Worm (Caenorhabditis elegans) whole organism, young adult: ENCODE measurements around the gene Y43B11AL.1.
A peak's percentile ranks its signal among the peaks of the same experiment; 100 is the strongest.

Source experiments
- B0035.1 ChIP-seq: sonication (generic microtip); optimal IDR thresholded peaks from 2 replicates; lab custom pipeline; 2016; ENCODE audit warnings: missing genetic modification characterization, mild to moderate bottlenecking, missing compliant biosample characterization, missing genotype, missing genetic modification reagents
- C06A6.2 ChIP-seq: fragments of 200-800 bp; sonication (Bioruptor generic); conservative IDR thresholded peaks from 2 replicates; pipeline ENCODE4 v1.3.6; 2022; ENCODE audit warnings: missing genetic modification characterization, missing compliant biosample characterization
- C17E4.6 ChIP-seq: fragments of 200-800 bp; sonication (Bioruptor generic); IDR thresholded peaks from 2 replicates; pipeline ENCODE4 v1.3.6; 2022; ENCODE audit warnings: missing genetic modification reagents, missing genetic modification characterization, missing compliant biosample characterization
- D2030.7 ChIP-seq: fragments of 200-800 bp; sonication (Bioruptor generic); IDR thresholded peaks from 2 replicates; pipeline ENCODE4 v1.3.6; 2022; ENCODE audit warnings: missing genetic modification reagents, missing genetic modification characterization, missing compliant biosample characterization
- F10E7.11 ChIP-seq: sonication (generic microtip); optimal IDR thresholded peaks from 2 replicates; lab custom pipeline; 2017; ENCODE audit warnings: mild to moderate bottlenecking, missing genetic modification characterization, moderate library complexity, missing compliant biosample characterization
- F22D6.2 ChIP-seq: sonication (generic microtip); optimal IDR thresholded peaks from 2 replicates; lab custom pipeline; 2016; ENCODE audit warnings: mild to moderate bottlenecking, missing genetic modification characterization, missing compliant biosample characterization
- F39B2.1 ChIP-seq: fragments of 200-800 bp; sonication (Bioruptor generic); IDR thresholded peaks from 2 replicates; pipeline ENCODE4 v1.3.6; 2022; ENCODE audit warnings: missing genetic modification reagents, missing genetic modification characterization, missing compliant biosample characterization
- F55B11.4 ChIP-seq: sonication (generic microtip); optimal IDR thresholded peaks from 2 replicates; lab custom pipeline; 2016; ENCODE audit warnings: missing compliant biosample characterization, missing genetic modification characterization, borderline replicate concordance; ENCODE audit not compliant: insufficient read depth
- K12H6.12 ChIP-seq: fragments of 200-800 bp; sonication (Bioruptor generic); optimal IDR thresholded peaks from 2 replicates; lab custom pipeline; 2018; ENCODE audit warnings: mild to moderate bottlenecking, missing genetic modification characterization, missing compliant biosample characterization
- T26A5.8 ChIP-seq: sonication (generic microtip); optimal IDR thresholded peaks from 2 replicates; lab custom pipeline; 2016; ENCODE audit warnings: missing genetic modification characterization, missing compliant biosample characterization
- Y53G8AR.9 ChIP-seq: fragments of 200-800 bp; sonication (Bioruptor generic); conservative IDR thresholded peaks from 2 replicates; pipeline ENCODE4 v1.3.6; 2022; ENCODE audit warnings: missing genetic modification reagents, missing genetic modification characterization, missing compliant biosample characterization
- Y67H2A.10 ChIP-seq: fragments of 200-800 bp; sonication (Bioruptor generic); conservative IDR thresholded peaks from 2 replicates; pipeline ENCODE4 v1.3.6; 2022; ENCODE audit warnings: missing genetic modification reagents, missing genetic modification characterization, missing compliant biosample characterization
- Y79H2A.3 ChIP-seq: fragments of 200-800 bp; sonication (Bioruptor generic); conservative IDR thresholded peaks from 2 replicates; pipeline ENCODE4 v1.3.6; 2022; ENCODE audit warnings: missing genetic modification reagents, missing genetic modification characterization, missing compliant biosample characterization
- ZK185.1 ChIP-seq: sonication (generic microtip); optimal IDR thresholded peaks from 2 replicates; lab custom pipeline; 2016; ENCODE audit warnings: mild to moderate bottlenecking, missing genetic modification characterization, missing compliant biosample characterization; ENCODE audit not compliant: poor library complexity, severe bottlenecking
- akir-1 ChIP-seq: fragments of 200-800 bp; sonication (Bioruptor generic); optimal IDR thresholded peaks from 2 replicates; lab custom pipeline; 2018; ENCODE audit warnings: mild to moderate bottlenecking, missing genetic modification characterization, moderate library complexity, missing compliant biosample characterization
- aptf-2 ChIP-seq: fragments of 200-800 bp; sonication (Bioruptor generic); conservative IDR thresholded peaks from 2 replicates; pipeline ENCODE4 v1.3.6; 2022; ENCODE audit warnings: missing genetic modification reagents, missing genetic modification characterization, missing compliant biosample characterization
- athp-1 ChIP-seq: sonication (generic microtip); optimal IDR thresholded peaks from 2 replicates; lab custom pipeline; 2017; ENCODE audit warnings: mild to moderate bottlenecking, missing genetic modification characterization, missing compliant biosample characterization
- attf-5 ChIP-seq: fragments of 200-800 bp; sonication (Bioruptor generic); optimal IDR thresholded peaks from 2 replicates; lab custom pipeline; 2018; ENCODE audit warnings: mild to moderate bottlenecking, missing genetic modification characterization, missing compliant biosample characterization
- attf-6 ChIP-seq: fragments of 200-800 bp; sonication (Bioruptor generic); IDR thresholded peaks from 2 replicates; pipeline ENCODE4 v1.3.6; 2022; ENCODE audit warnings: missing genetic modification reagents, missing genetic modification characterization, missing compliant biosample characterization
- ccch-3 ChIP-seq: fragments of 200-800 bp; sonication (Bioruptor generic); optimal IDR thresholded peaks from 2 replicates; lab custom pipeline; 2018; ENCODE audit warnings: mild to moderate bottlenecking, missing genetic modification characterization, missing compliant biosample characterization
- cebp-1 ChIP-seq, 2 experiments: fragments of 200-800 bp in 1 of 2; sonication (Bioruptor generic) in 1 of 2; sonication (generic microtip) in 1 of 2; IDR thresholded peaks in 1 of 2; optimal IDR thresholded peaks in 1 of 2; 2 replicates each; pipeline versions ENCODE4 v1.3.6 to Lab custom; 2017 to 2022; ENCODE audit warnings: missing compliant biosample characterization in 2 of 2, missing genetic modification characterization in 2 of 2, mild to moderate bottlenecking in 1 of 2, missing genetic modification reagents in 1 of 2, moderate library complexity in 1 of 2
- ceh-100 ChIP-seq: fragments of 200-800 bp; sonication (Bioruptor generic); IDR thresholded peaks from 2 replicates; pipeline ENCODE4 v1.3.6; 2022; ENCODE audit warnings: missing genetic modification reagents, missing genetic modification characterization, missing compliant biosample characterization
- ceh-40 ChIP-seq: fragments of 200-800 bp; sonication (Bioruptor generic); IDR thresholded peaks from 2 replicates; pipeline ENCODE4 v1.3.6; 2022; ENCODE audit warnings: missing genetic modification characterization, missing compliant biosample characterization
- ceh-58 ChIP-seq: fragments of 200-800 bp; sonication (Bioruptor generic); IDR thresholded peaks from 2 replicates; pipeline ENCODE4 v1.3.6; 2022; ENCODE audit warnings: missing genetic modification characterization, missing compliant biosample characterization
- ceh-79 ChIP-seq: sonication (generic microtip); optimal IDR thresholded peaks from 2 replicates; lab custom pipeline; 2017; ENCODE audit warnings: mild to moderate bottlenecking, missing genetic modification characterization, missing compliant biosample characterization
- ceh-91 ChIP-seq: fragments of 200-800 bp; sonication (Bioruptor generic); IDR thresholded peaks from 2 replicates; pipeline ENCODE4 v1.3.6; 2022; ENCODE audit warnings: missing genetic modification reagents, missing genetic modification characterization, missing compliant biosample characterization
- die-1 ChIP-seq: sonication (generic microtip); optimal IDR thresholded peaks from 2 replicates; lab custom pipeline; 2016; ENCODE audit warnings: missing genotype, mild to moderate bottlenecking, missing genetic modification characterization, missing compliant biosample characterization
- dpl-1 ChIP-seq: fragments of 150-350 bp; optimal IDR thresholded peaks from 2 replicates; lab custom pipeline; 2014; ENCODE audit warnings: missing biosample characterization, missing genetic modification reagents, missing genetic modification characterization
- gei-17 ChIP-seq: fragments of 200-800 bp; sonication (Bioruptor generic); optimal IDR thresholded peaks from 2 replicates; lab custom pipeline; 2018; ENCODE audit warnings: mild to moderate bottlenecking, missing genetic modification characterization, missing compliant biosample characterization
- hlh-26 ChIP-seq: fragments of 200-800 bp; sonication (Bioruptor generic); conservative IDR thresholded peaks from 2 replicates; pipeline ENCODE4 v1.3.6; 2022; ENCODE audit warnings: missing genetic modification reagents, missing genetic modification characterization, missing compliant biosample characterization
- hrde-1 ChIP-seq: sonication (generic microtip); optimal IDR thresholded peaks from 2 replicates; lab custom pipeline; 2016; ENCODE audit warnings: missing genetic modification characterization, mild to moderate bottlenecking, missing compliant biosample characterization, moderate library complexity, missing genotype, missing genetic modification reagents, borderline replicate concordance
- lsl-1 ChIP-seq: fragments of 200-800 bp; sonication (Bioruptor generic); optimal IDR thresholded peaks from 2 replicates; lab custom pipeline; 2018; ENCODE audit warnings: mild to moderate bottlenecking, missing genetic modification characterization, moderate library complexity, missing compliant biosample characterization
- lsy-27 ChIP-seq: sonication (generic microtip); optimal IDR thresholded peaks from 2 replicates; lab custom pipeline; 2017; ENCODE audit warnings: missing genetic modification characterization, mild to moderate bottlenecking, missing compliant biosample characterization, antibody characterized with exemption, missing genotype, borderline replicate concordance; ENCODE audit not compliant: insufficient read depth
- nfya-2 ChIP-seq: fragments of 200-800 bp; sonication (Bioruptor generic); IDR thresholded peaks from 2 replicates; pipeline ENCODE4 v1.3.6; 2022; ENCODE audit warnings: missing genetic modification reagents, missing genetic modification characterization, missing compliant biosample characterization
- pha-4 ChIP-seq: fragments of 150-350 bp; sonication (generic microtip); optimal IDR thresholded peaks from 2 replicates; lab custom pipeline; 2014; ENCODE audit warnings: missing biosample characterization, missing genetic modification reagents, missing genetic modification characterization
- rcor-1 ChIP-seq: fragments of 200-800 bp; sonication (Bioruptor generic); IDR thresholded peaks from 2 replicates; pipeline ENCODE4 v1.3.6; 2022; ENCODE audit warnings: missing genetic modification reagents, missing genetic modification characterization, missing compliant biosample characterization
- sdz-38 ChIP-seq: sonication (generic microtip); optimal IDR thresholded peaks from 2 replicates; lab custom pipeline; 2016; ENCODE audit warnings: missing genotype, missing genetic modification characterization, missing compliant biosample characterization
- snpc-1.1 ChIP-seq: sonication (generic microtip); optimal IDR thresholded peaks from 2 replicates; lab custom pipeline; 2017; ENCODE audit warnings: missing genetic modification characterization, mild to moderate bottlenecking, missing compliant biosample characterization, antibody characterized with exemption, moderate library complexity, missing genotype, missing genetic modification reagents; ENCODE audit not compliant: insufficient read depth
- snpc-4 ChIP-seq, 5 experiments: fragments of 150-350 bp in 1 of 5; sonication (generic microtip) in 4 of 5; optimal IDR thresholded peaks; 2 replicates each; lab custom pipeline; 2014 to 2018; ENCODE audit warnings: missing genetic modification characterization in 5 of 5, missing biosample characterization in 3 of 5, antibody characterized with exemption in 2 of 5, mild to moderate bottlenecking in 2 of 5, missing compliant biosample characterization in 2 of 5, missing genotype in 2 of 5, moderate library complexity in 2 of 5, missing genetic modification reagents in 1 of 5
- somi-1 ChIP-seq: fragments of 200-800 bp; sonication (Bioruptor generic); optimal IDR thresholded peaks from 2 replicates; lab custom pipeline; 2018; ENCODE audit warnings: mild to moderate bottlenecking, missing genetic modification characterization, missing compliant biosample characterization
- sptf-2 ChIP-seq: fragments of 200-800 bp; sonication (Bioruptor generic); optimal IDR thresholded peaks from 2 replicates; lab custom pipeline; 2018; ENCODE audit warnings: mild to moderate bottlenecking, missing genetic modification characterization, missing compliant biosample characterization
- tlf-1 ChIP-seq: fragments of 200-800 bp; sonication (Bioruptor generic); optimal IDR thresholded peaks from 2 replicates; lab custom pipeline; 2018; ENCODE audit warnings: mild to moderate bottlenecking, missing genetic modification characterization, missing compliant biosample characterization
- unc-130 ChIP-seq: sonication (generic microtip); optimal IDR thresholded peaks from 2 replicates; lab custom pipeline; 2016; ENCODE audit warnings: missing genetic modification reagents, missing genetic modification characterization, missing compliant biosample characterization
- xnd-1 ChIP-seq: sonication (generic microtip); optimal IDR thresholded peaks from 2 replicates; lab custom pipeline; 2016; ENCODE audit warnings: missing genotype, missing genetic modification reagents, missing genetic modification characterization, missing compliant biosample characterization
- ztf-18 ChIP-seq: sonication (generic microtip); optimal IDR thresholded peaks from 2 replicates; lab custom pipeline; 2016; ENCODE audit warnings: missing genotype, mild to moderate bottlenecking, missing genetic modification characterization, missing compliant biosample characterization
- ztf-22 ChIP-seq: fragments of 200-800 bp; sonication (Bioruptor generic); optimal IDR thresholded peaks from 2 replicates; lab custom pipeline; 2018; ENCODE audit warnings: mild to moderate bottlenecking, missing genetic modification characterization, moderate library complexity, missing compliant biosample characterization
- ztf-26 ChIP-seq: sonication (generic microtip); optimal IDR thresholded peaks from 2 replicates; lab custom pipeline; 2017; ENCODE audit warnings: missing genetic modification characterization, missing compliant biosample characterization

Gene Y43B11AL.1

ce11 chrIV:7049672-7050206 lies 15.4 kb upstream of the Y43B11AL.1 start, which contains the start of gene nhr-105 (continued):
- no peak for TF ChIP-seq hrde-1 (tag; lab: Kevin White, UChicago)
- no peak for TF ChIP-seq attf-6 (GFP tag; lab: Robert Waterston, UW)
- TF ChIP-seq snpc-4 (GFP tag; optimal IDR thresholded peaks at IDR 0.05; lab: Kevin White, UChicago), result no peak
- no peak for TF ChIP-seq snpc-4 (tag; optimal IDR thresholded peaks at IDR 0.05; lab: Kevin White, UChicago)
- TF ChIP-seq nfya-2 (GFP tag; lab: Robert Waterston, UW), result no peak
- TF ChIP-seq hlh-26, result no peak
- peak; percentile 21 for TF ChIP-seq ztf-26 (tag; lab: Kevin White, UChicago)
- no peak for TF ChIP-seq lsl-1 (GFP tag; lab: Kevin White, UChicago)
- no peak for TF ChIP-seq sdz-38
- no peak for TF ChIP-seq D2030.7
- peak; percentile 9 for TF ChIP-seq ztf-18 (tag; lab: Kevin White, UChicago)
- TF ChIP-seq ceh-79, result no peak
- no peak for TF ChIP-seq F10E7.11 (tag; lab: Kevin White, UChicago)
- no peak for TF ChIP-seq unc-130 (GFP tag; lab: Kevin White, UChicago)
- TF ChIP-seq dpl-1, result no peak
- no peak for TF ChIP-seq ccch-3 (GFP tag; lab: Kevin White, UChicago)
- no peak for TF ChIP-seq die-1 (tag; lab: Kevin White, UChicago)
- TF ChIP-seq ceh-40 (GFP tag; lab: Robert Waterston, UW), result no peak
- TF ChIP-seq tlf-1 (GFP tag; lab: Kevin White, UChicago), result peak; percentile 10
- peak; percentile 18 for TF ChIP-seq K12H6.12
- no peak for TF ChIP-seq F39B2.1 (GFP tag; lab: Robert Waterston, UW)
- TF ChIP-seq gei-17 (GFP tag; lab: Kevin White, UChicago), result no peak
- no peak for TF ChIP-seq sptf-2
- no peak for TF ChIP-seq T26A5.8 (tag; lab: Kevin White, UChicago)
- TF ChIP-seq somi-1 (GFP tag; lab: Kevin White, UChicago), result peak; percentile 63
- no peak for TF ChIP-seq athp-1 (tag; lab: Kevin White, UChicago)
- no peak for TF ChIP-seq ztf-22 (GFP tag; lab: Kevin White, UChicago)
- TF ChIP-seq F22D6.2 (tag; lab: Kevin White, UChicago), result peak; percentile 32
- TF ChIP-seq lsy-27 (tag; lab: Kevin White, UChicago), result no peak
- peak; percentile 56 for TF ChIP-seq attf-5 (GFP tag; lab: Kevin White, UChicago)
- peak; percentile 62 for TF ChIP-seq C06A6.2 (GFP tag; lab: Robert Waterston, UW)
- TF ChIP-seq ceh-100, result no peak
- no peak for TF ChIP-seq rcor-1 (GFP tag; lab: Robert Waterston, UW)
- no peak for TF ChIP-seq Y53G8AR.9
- no peak for TF ChIP-seq akir-1 (GFP tag; lab: Kevin White, UChicago)
- TF ChIP-seq C17E4.6 (GFP tag; lab: Robert Waterston, UW), result no peak
- no peak for TF ChIP-seq xnd-1 (tag; lab: Kevin White, UChicago)
- no peak for TF ChIP-seq Y67H2A.10 (GFP tag; lab: Robert Waterston, UW)
- no peak for TF ChIP-seq ceh-58 (GFP tag; lab: Robert Waterston, UW)
- TF ChIP-seq Y79H2A.3, result no peak
- TF ChIP-seq ceh-91 (GFP tag; lab: Robert Waterston, UW), result no peak
- no peak for TF ChIP-seq aptf-2 (GFP tag; lab: Robert Waterston, UW)
- TF ChIP-seq F55B11.4 (tag; lab: Kevin White, UChicago), result no peak
- TF ChIP-seq pha-4 (tag; lab: Kevin White, UChicago), result no peak
- no peak for TF ChIP-seq B0035.1
- TF ChIP-seq ZK185.1 (tag; lab: Kevin White, UChicago), result peak; percentile 10
- no peak for TF ChIP-seq snpc-1.1 (tag; lab: Kevin White, UChicago)
- no peak for TF ChIP-seq cebp-1 (GFP tag; IDR thresholded peaks at IDR 0.05; lab: Robert Waterston, UW)
- TF ChIP-seq cebp-1 (tag; optimal IDR thresholded peaks at IDR 0.05; lab: Kevin White, UChicago), result peak; percentile 63
